Fruit fly (Drosophila melanogaster) whole organism, prepupa: ENCODE data around the gene mus81.

Experiments
- Blimp-1 ChIP-seq: fragments of 200-800 bp; sonication (Bioruptor generic); optimal IDR thresholded peaks from 3 replicates; lab custom pipeline; 2017; ENCODE audit warnings: missing biosample characterization, missing genetic modification characterization, mild to moderate bottlenecking, moderate library complexity, missing genetic modification reagents
- CG10631 ChIP-seq: fragments of 200-800 bp; sonication (Bioruptor generic); optimal IDR thresholded peaks from 2 replicates; lab custom pipeline; 2016; ENCODE audit warnings: missing biosample characterization, missing genetic modification characterization
- CG10669 ChIP-seq: fragments of 200-800 bp; sonication (Bioruptor generic); optimal IDR thresholded peaks from 3 replicates; lab custom pipeline; 2018; ENCODE audit warnings: missing biosample characterization, mild to moderate bottlenecking, missing genetic modification characterization, moderate library complexity
- CG11294 ChIP-seq: fragments of 200-800 bp; sonication (Bioruptor generic); IDR thresholded peaks from 2 replicates; pipeline ENCODE4 v1.3.6; 2022; ENCODE audit warnings: missing biosample characterization, missing genetic modification characterization
- CG11902 ChIP-seq: fragments of 200-800 bp; sonication (Bioruptor generic); optimal IDR thresholded peaks from 3 replicates; lab custom pipeline; 2016; ENCODE audit warnings: missing biosample characterization, missing genetic modification characterization
- CG15336 ChIP-seq: fragments of 200-800 bp; sonication (Bioruptor generic); IDR thresholded peaks from 2 replicates; pipeline ENCODE4 v1.3.6; 2022; ENCODE audit warnings: missing biosample characterization, missing genetic modification characterization
- CG1621 ChIP-seq: fragments of 200-800 bp; sonication (Bioruptor generic); optimal IDR thresholded peaks from 3 replicates; lab custom pipeline; 2018; ENCODE audit warnings: missing biosample characterization, mild to moderate bottlenecking, missing genetic modification characterization
- CG3032 ChIP-seq: fragments of 200-800 bp; optimal IDR thresholded peaks from 2 replicates; lab custom pipeline; 2019; ENCODE audit warnings: missing biosample characterization, mild to moderate bottlenecking, missing genetic modification characterization, moderate library complexity
- CG31627 ChIP-seq: fragments of 200-800 bp; sonication (Bioruptor generic); optimal IDR thresholded peaks from 3 replicates; lab custom pipeline; 2016; ENCODE audit warnings: missing biosample characterization, missing genetic modification characterization
- CG32006 ChIP-seq: fragments of 200-800 bp; sonication (Bioruptor generic); optimal IDR thresholded peaks from 3 replicates; lab custom pipeline; 2017; ENCODE audit warnings: missing biosample characterization, mild to moderate bottlenecking, missing genetic modification characterization
- CG3919 ChIP-seq: fragments of 200-800 bp; sonication (Bioruptor generic); optimal IDR thresholded peaks from 3 replicates; lab custom pipeline; 2016; ENCODE audit warnings: missing biosample characterization, missing genetic modification characterization
- CG6163 ChIP-seq: fragments of 200-800 bp; sonication (Bioruptor generic); IDR thresholded peaks from 3 replicates; pipeline ENCODE4 v1.3.6; 2022; ENCODE audit warnings: missing biosample characterization, missing genetic modification characterization
- CG6276 ChIP-seq: fragments of 200-800 bp; sonication (Bioruptor generic); optimal IDR thresholded peaks from 2 replicates; lab custom pipeline; 2017; ENCODE audit warnings: missing biosample characterization, mild to moderate bottlenecking, missing genetic modification characterization
- CG6792 ChIP-seq: fragments of 200-800 bp; sonication (Bioruptor generic); optimal IDR thresholded peaks from 3 replicates; lab custom pipeline; 2016; ENCODE audit warnings: missing biosample characterization, missing genetic modification characterization
- CG6808 ChIP-seq: fragments of 200-800 bp; sonication (Bioruptor generic); optimal IDR thresholded peaks from 3 replicates; lab custom pipeline; 2017; ENCODE audit warnings: missing biosample characterization, missing genetic modification characterization, mild to moderate bottlenecking, moderate library complexity, missing genetic modification reagents
- CG6854 ChIP-seq: fragments of 200-800 bp; sonication (Bioruptor generic); optimal IDR thresholded peaks from 2 replicates; lab custom pipeline; 2017; ENCODE audit warnings: missing biosample characterization, mild to moderate bottlenecking, missing genetic modification characterization
- CG7368 ChIP-seq: fragments of 200-800 bp; sonication (Bioruptor generic); optimal IDR thresholded peaks from 3 replicates; lab custom pipeline; 2016; ENCODE audit warnings: missing biosample characterization, missing genetic modification characterization
- CG8119 ChIP-seq: fragments of 200-800 bp; sonication (Bioruptor generic); IDR thresholded peaks from 3 replicates; pipeline ENCODE4 v1.3.6; 2022; ENCODE audit warnings: missing biosample characterization, missing genetic modification characterization
- CG8319 ChIP-seq: fragments of 200-800 bp; sonication (Bioruptor generic); optimal IDR thresholded peaks from 3 replicates; lab custom pipeline; 2016; ENCODE audit warnings: missing biosample characterization, missing genetic modification characterization
- CG9139 ChIP-seq: fragments of 200-800 bp; sonication (Bioruptor generic); optimal IDR thresholded peaks from 3 replicates; lab custom pipeline; 2017; ENCODE audit warnings: missing biosample characterization, mild to moderate bottlenecking, missing genetic modification characterization
- Eip75B ChIP-seq: fragments of 200-800 bp; sonication (Bioruptor generic); optimal IDR thresholded peaks from 3 replicates; lab custom pipeline; 2016; ENCODE audit warnings: missing biosample characterization, missing genetic modification characterization
- Eip78C ChIP-seq: fragments of 200-800 bp; sonication (Bioruptor generic); peaks from one replicate; lab custom pipeline; 2016; ENCODE audit warnings: missing biosample characterization, missing genetic modification characterization
- Ets96B ChIP-seq: fragments of 200-800 bp; optimal IDR thresholded peaks from 2 replicates; lab custom pipeline; 2019; ENCODE audit warnings: missing biosample characterization, mild to moderate bottlenecking, missing genetic modification characterization, moderate library complexity
- Gug ChIP-seq: fragments of 200-800 bp; sonication (Bioruptor generic); IDR thresholded peaks from 2 replicates; pipeline ENCODE4 v1.3.6; 2022; ENCODE audit warnings: missing biosample characterization, missing genetic modification characterization
- Hr38 ChIP-seq: sonication (Bioruptor generic); optimal IDR thresholded peaks from 2 replicates; lab custom pipeline; 2016; ENCODE audit warnings: missing biosample characterization, missing genetic modification characterization
- Hr4 ChIP-seq: fragments of 200-800 bp; sonication (Bioruptor generic); optimal IDR thresholded peaks from 3 replicates; lab custom pipeline; 2016; ENCODE audit warnings: missing biosample characterization, missing genetic modification characterization
- Lpt ChIP-seq: fragments of 200-800 bp; sonication (Bioruptor generic); optimal IDR thresholded peaks from 3 replicates; lab custom pipeline; 2016; ENCODE audit warnings: missing biosample characterization, missing genetic modification characterization
- Smox ChIP-seq: fragments of 200-800 bp; sonication (Bioruptor generic); optimal IDR thresholded peaks from 3 replicates; lab custom pipeline; 2016; ENCODE audit warnings: missing biosample characterization, missing genetic modification characterization
- Sox102F ChIP-seq: fragments of 200-800 bp; sonication (Bioruptor generic); optimal IDR thresholded peaks from 2 replicates; lab custom pipeline; 2016; ENCODE audit warnings: missing biosample characterization, mild to moderate bottlenecking, missing genetic modification characterization
- Sox14 ChIP-seq: fragments of 200-800 bp; sonication (Bioruptor generic); optimal IDR thresholded peaks from 3 replicates; lab custom pipeline; 2016; ENCODE audit warnings: missing biosample characterization, missing genetic modification characterization
- Sox15 ChIP-seq: fragments of 200-800 bp; sonication (Bioruptor generic); optimal IDR thresholded peaks from 3 replicates; lab custom pipeline; 2016; ENCODE audit warnings: missing biosample characterization, missing genetic modification characterization
- achi ChIP-seq: fragments of 200-800 bp; sonication (Bioruptor generic); optimal IDR thresholded peaks from 3 replicates; lab custom pipeline; 2016; ENCODE audit warnings: missing biosample characterization, missing genetic modification characterization
- dac ChIP-seq: fragments of 200-800 bp; sonication (Bioruptor generic); optimal IDR thresholded peaks from 2 replicates; lab custom pipeline; 2017; ENCODE audit warnings: missing biosample characterization, mild to moderate bottlenecking, missing genetic modification characterization
- eg ChIP-seq: fragments of 200-800 bp; sonication (Bioruptor generic); IDR thresholded peaks from 3 replicates; pipeline ENCODE4 v1.3.6; 2022; ENCODE audit warnings: missing biosample characterization, missing genetic modification characterization
- esn ChIP-seq: fragments of 200-800 bp; sonication (Bioruptor generic); optimal IDR thresholded peaks from 2 replicates; lab custom pipeline; 2016; ENCODE audit warnings: missing biosample characterization, mild to moderate bottlenecking, missing genetic modification characterization, moderate library complexity
- fd59A ChIP-seq: fragments of 200-800 bp; sonication (Bioruptor generic); optimal IDR thresholded peaks from 2 replicates; lab custom pipeline; 2017; ENCODE audit warnings: missing biosample characterization, mild to moderate bottlenecking, missing genetic modification characterization, missing genetic modification reagents
- fd85E ChIP-seq: fragments of 200-800 bp; sonication (Bioruptor generic); optimal IDR thresholded peaks from 3 replicates; lab custom pipeline; 2016; ENCODE audit warnings: missing biosample characterization, missing genetic modification characterization
- fkh ChIP-seq: fragments of 200-800 bp; sonication (Bioruptor generic); optimal IDR thresholded peaks from 3 replicates; lab custom pipeline; 2017; ENCODE audit warnings: missing biosample characterization, mild to moderate bottlenecking, missing genetic modification characterization, moderate library complexity
- lz ChIP-seq: fragments of 200-800 bp; sonication (Bioruptor generic); optimal IDR thresholded peaks from 3 replicates; lab custom pipeline; 2016; ENCODE audit warnings: missing biosample characterization, missing genetic modification characterization
- pdm3 ChIP-seq: fragments of 200-800 bp; sonication (Bioruptor generic); optimal IDR thresholded peaks from 3 replicates; lab custom pipeline; 2016; ENCODE audit warnings: missing biosample characterization, missing genetic modification characterization
- ss ChIP-seq, 2 experiments: fragments of 200-800 bp; sonication (Bioruptor generic); optimal IDR thresholded peaks; 2 replicates in 1 of 2; 3 replicates in 1 of 2; lab custom pipeline; 2017 to 2018; ENCODE audit warnings: mild to moderate bottlenecking in 2 of 2, missing biosample characterization in 2 of 2, missing genetic modification characterization in 2 of 2, moderate library complexity in 1 of 2
- svp ChIP-seq: fragments of 200-800 bp; sonication (Bioruptor generic); peaks from one replicate; lab custom pipeline; 2016; ENCODE audit warnings: missing biosample characterization, missing genetic modification characterization
- topi ChIP-seq: fragments of 200-800 bp; sonication (Bioruptor generic); optimal IDR thresholded peaks from 3 replicates; lab custom pipeline; 2016; ENCODE audit warnings: missing biosample characterization, missing genetic modification characterization
- vri ChIP-seq: fragments of 200-800 bp; sonication (Bioruptor generic); optimal IDR thresholded peaks from 3 replicates; lab custom pipeline; 2016; ENCODE audit warnings: missing biosample characterization, mild to moderate bottlenecking, missing genetic modification characterization

mus81 gene

DNA sequence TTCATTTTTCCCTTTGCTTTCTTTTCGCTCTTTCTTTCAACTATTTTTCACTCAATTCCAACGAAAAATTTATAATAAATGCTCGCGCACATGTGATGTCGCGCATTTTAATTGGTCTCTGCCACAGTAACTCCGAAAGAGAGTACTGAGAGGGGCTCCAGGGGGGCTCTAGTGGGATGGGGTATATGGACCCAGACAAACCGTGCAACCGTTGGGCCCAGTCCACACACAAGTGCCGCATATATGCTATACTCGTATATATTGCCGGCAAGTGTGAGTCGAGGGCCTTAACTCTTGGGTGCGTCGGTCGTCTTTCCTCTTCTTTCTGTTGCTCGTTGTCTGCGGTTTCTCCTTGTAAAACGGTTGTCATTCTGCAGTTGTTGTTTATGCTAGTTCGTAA, 42.5 kb upstream of the mus81 start (continued):
- TF ChIP-seq Ets96B (tag; lab: Kevin White, UChicago) (peak; percentile 12), Sox15 (GFP tag; lab: Kevin White, UChicago) (no peak), CG6792 (peak; percentile 21), CG6163 (peak; percentile 63; the same call in 2 of the 3 replicates), CG6854 (GFP tag; lab: Kevin White, UChicago) (no peak), dac (no peak), fd85E (GFP tag; lab: Kevin White, UChicago) (no peak), CG31627 (GFP tag; lab: Kevin White, UChicago) (no peak), esn (GFP tag; lab: Kevin White, UChicago) (no peak), Blimp-1 (GFP tag; lab: Kevin White, UChicago) (no peak), CG10631 (no peak), CG15336 (GFP tag; lab: Robert Waterston, UW) (no peak), CG1621 (tag; lab: Kevin White, UChicago) (peak; percentile 2), CG7368 (peak; percentile 29), lz (GFP tag; lab: Kevin White, UChicago) (no peak), CG11902 (no peak), fd59A (GFP tag; lab: Kevin White, UChicago) (no peak), CG3032 (tag; lab: Kevin White, UChicago) (peak; percentile 11)

DNA sequence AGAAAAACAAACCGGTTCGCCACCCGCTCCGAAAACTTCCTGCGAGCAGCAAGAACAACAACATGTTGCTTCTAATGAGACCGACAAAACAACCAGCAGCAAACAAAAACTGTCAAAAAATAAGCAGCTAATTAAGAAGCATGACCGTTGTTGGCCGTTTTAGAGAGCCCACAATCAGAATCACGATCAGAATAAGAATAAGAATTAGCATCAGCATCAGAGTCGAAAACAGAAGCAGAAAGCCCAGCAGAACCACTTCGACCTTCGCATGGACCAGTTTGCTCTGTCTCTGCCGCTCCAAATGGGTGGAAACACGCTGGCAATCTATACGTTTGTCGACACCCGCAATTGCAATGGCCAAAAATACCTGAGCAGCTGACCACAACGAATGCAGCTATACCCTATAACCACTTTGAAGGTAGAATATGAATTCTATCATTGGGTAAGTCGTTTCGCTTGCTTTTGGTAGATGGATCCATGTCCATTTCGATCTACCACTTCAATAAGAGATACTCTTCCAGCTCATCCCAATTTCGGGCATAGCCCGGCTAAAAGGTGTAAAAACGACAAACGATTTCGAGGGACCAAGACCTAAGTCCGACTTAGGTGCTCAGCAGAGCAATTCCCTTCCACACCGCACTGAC, 41.3 kb upstream of the mus81 start:
- TF ChIP-seq lz (GFP tag; lab: Kevin White, UChicago) (no peak), Eip78C (GFP tag; lab: Kevin White, UChicago) (peak; percentile 57), achi (GFP tag; lab: Kevin White, UChicago) (no peak), Lpt (GFP tag; lab: Kevin White, UChicago) (peak; percentile 2), Eip75B (GFP tag; lab: Kevin White, UChicago) (no peak), CG15336 (GFP tag; lab: Robert Waterston, UW) (peak; percentile 53), eg (GFP tag; lab: Robert Waterston, UW) (peak; percentile 50; the same call in 1 of the 3 replicates), CG8119 (0 out of 3 replicates have a peak, but pooled peaks have one; percentile 20), CG6163 (0 out of 3 replicates have a peak, but pooled peaks have one; percentile 13), Hr4 (GFP tag; lab: Kevin White, UChicago) (no peak), svp (peak; percentile 46), CG6808 (GFP tag; lab: Kevin White, UChicago) (no peak), CG11294 (peak; percentile 7; the same call in 1 of the 2 replicates), esn (GFP tag; lab: Kevin White, UChicago) (no peak), CG32006 (GFP tag; lab: Kevin White, UChicago) (peak; percentile 21)
- TF ChIP-seq, all 60 proteins: peak for 9

DNA sequence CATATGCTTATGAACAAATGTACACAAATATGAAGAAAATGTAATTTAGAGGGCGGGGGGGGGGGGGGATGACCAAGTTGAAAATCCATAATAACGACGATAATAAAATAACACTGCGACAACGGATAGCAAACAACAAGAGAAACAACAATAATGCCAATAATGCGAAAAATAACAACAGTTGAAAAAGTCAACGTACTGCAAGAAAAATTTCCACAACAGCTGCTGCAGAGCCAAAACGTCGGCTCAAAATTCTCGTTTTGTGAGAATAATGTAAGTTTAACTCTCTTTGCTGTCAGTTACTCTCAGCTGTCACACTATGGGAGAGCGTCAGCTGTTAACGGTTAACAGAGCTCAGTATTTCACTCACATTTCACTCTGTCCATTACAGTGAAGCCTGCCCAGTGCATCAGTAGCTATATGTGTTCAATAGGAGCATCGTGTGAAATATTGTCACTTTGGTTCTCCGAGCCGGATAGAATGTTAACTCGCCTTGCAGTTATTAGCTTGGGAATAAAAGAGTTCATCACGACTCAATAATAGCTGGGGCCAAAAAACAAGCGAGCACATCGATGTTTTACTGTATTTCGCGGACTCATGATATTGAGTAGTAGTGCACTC, 40.0 kb upstream of the mus81 start:
- TF ChIP-seq CG6276 (GFP tag; lab: Kevin White, UChicago) (peak; percentile 92), CG11902 (peak; percentile 91), CG9139 (GFP tag; lab: Kevin White, UChicago) (peak; percentile 77), fd59A (GFP tag; lab: Kevin White, UChicago) (peak; percentile 88), CG3032 (tag; lab: Kevin White, UChicago) (peak; percentile 85), CG31627 (GFP tag; lab: Kevin White, UChicago) (peak; percentile 95), CG32006 (GFP tag; lab: Kevin White, UChicago) (peak; percentile 93), esn (GFP tag; lab: Kevin White, UChicago) (peak; percentile 94), ss (GFP tag; optimal IDR thresholded peaks at IDR 0.05; lab: Kevin White, UChicago) (peak; percentile 79 to 91), CG15336 (GFP tag; lab: Robert Waterston, UW) (peak; percentile 94), CG10669 (peak; percentile 92), CG11294 (peak; percentile 89), Lpt (GFP tag; lab: Kevin White, UChicago) (peak; percentile 91), Gug (GFP tag; lab: Robert Waterston, UW) (peak; percentile 92), Blimp-1 (GFP tag; lab: Kevin White, UChicago) (peak; percentile 66), Hr38 (GFP tag; lab: Kevin White, UChicago) (no peak), Sox102F (GFP tag; lab: Kevin White, UChicago) (peak; percentile 95), dac (peak; percentile 92), CG7368 (peak; percentile 95), CG8319 (GFP tag; lab: Kevin White, UChicago) (peak; percentile 88), CG3919 (GFP tag; lab: Kevin White, UChicago) (peak; percentile 92), achi (GFP tag; lab: Kevin White, UChicago) (peak; percentile 91), CG6163 (peak; percentile 94), pdm3 (GFP tag; lab: Kevin White, UChicago) (peak; percentile 96), Smox (GFP tag; lab: Kevin White, UChicago) (peak; percentile 92), topi (GFP tag; lab: Kevin White, UChicago) (peak; percentile 95), Sox14 (peak; percentile 95), fkh (GFP tag; lab: Kevin White, UChicago) (no peak), vri (GFP tag; lab: Kevin White, UChicago) (peak; percentile 84)
